Worm (Caenorhabditis elegans) whole organism, young adult: ENCODE results near the gene F46F3.3.

Experiments used
- B0035.1 ChIP-seq: sonication (generic microtip); optimal IDR thresholded peaks from 2 replicates; lab custom pipeline; 2016; ENCODE audit warnings: missing genetic modification characterization, mild to moderate bottlenecking, missing compliant biosample characterization, missing genotype, missing genetic modification reagents
- B0336.3 ChIP-seq: fragments of 200-800 bp; sonication (Bioruptor generic); IDR thresholded peaks from 2 replicates; pipeline ENCODE4 v1.3.6; 2022; ENCODE audit warnings: missing genetic modification characterization, missing compliant biosample characterization
- F22D6.2 ChIP-seq: sonication (generic microtip); optimal IDR thresholded peaks from 2 replicates; lab custom pipeline; 2016; ENCODE audit warnings: mild to moderate bottlenecking, missing genetic modification characterization, missing compliant biosample characterization
- F33H1.4 ChIP-seq: fragments of 200-800 bp; sonication (Bioruptor generic); IDR thresholded peaks from 2 replicates; pipeline ENCODE4 v1.3.6; 2022; ENCODE audit warnings: missing genetic modification reagents, missing genetic modification characterization, missing compliant biosample characterization
- F39B2.1 ChIP-seq: fragments of 200-800 bp; sonication (Bioruptor generic); IDR thresholded peaks from 2 replicates; pipeline ENCODE4 v1.3.6; 2022; ENCODE audit warnings: missing genetic modification reagents, missing genetic modification characterization, missing compliant biosample characterization
- F57A8.1 ChIP-seq: fragments of 200-800 bp; sonication (Bioruptor generic); optimal IDR thresholded peaks from 2 replicates; lab custom pipeline; 2018; ENCODE audit warnings: mild to moderate bottlenecking, missing genetic modification characterization, moderate library complexity, missing compliant biosample characterization
- K11D2.4 ChIP-seq: fragments of 200-800 bp; sonication (Bioruptor generic); IDR thresholded peaks from 2 replicates; pipeline ENCODE4 v1.3.6; 2022; ENCODE audit warnings: missing genetic modification reagents, missing genetic modification characterization, missing compliant biosample characterization
- Y53F4B.3 ChIP-seq: fragments of 200-800 bp; sonication (Bioruptor generic); IDR thresholded peaks from 2 replicates; pipeline ENCODE4 v1.3.6; 2022; ENCODE audit warnings: missing genetic modification reagents, missing genetic modification characterization, missing compliant biosample characterization
- Y56A3A.18 ChIP-seq: fragments of 200-800 bp; sonication (Bioruptor generic); IDR thresholded peaks from 2 replicates; pipeline ENCODE4 v1.3.6; 2022; ENCODE audit warnings: missing genetic modification reagents, missing genetic modification characterization, missing compliant biosample characterization
- ZK185.1 ChIP-seq: sonication (generic microtip); optimal IDR thresholded peaks from 2 replicates; lab custom pipeline; 2016; ENCODE audit warnings: mild to moderate bottlenecking, missing genetic modification characterization, missing compliant biosample characterization; ENCODE audit not compliant: poor library complexity, severe bottlenecking
- akir-1 ChIP-seq: fragments of 200-800 bp; sonication (Bioruptor generic); optimal IDR thresholded peaks from 2 replicates; lab custom pipeline; 2018; ENCODE audit warnings: mild to moderate bottlenecking, missing genetic modification characterization, moderate library complexity, missing compliant biosample characterization
- aptf-3 ChIP-seq: fragments of 200-800 bp; sonication (Bioruptor generic); IDR thresholded peaks from 2 replicates; pipeline ENCODE4 v1.3.6; 2022; ENCODE audit warnings: missing genetic modification characterization, missing compliant biosample characterization
- attf-3 ChIP-seq: fragments of 200-800 bp; sonication (Bioruptor generic); conservative IDR thresholded peaks from 2 replicates; pipeline ENCODE4 v1.3.6; 2022; ENCODE audit warnings: missing genetic modification reagents, missing genetic modification characterization, missing compliant biosample characterization
- bed-2 ChIP-seq: fragments of 200-800 bp; sonication (Bioruptor generic); IDR thresholded peaks from 2 replicates; pipeline ENCODE4 v1.3.6; 2022; ENCODE audit warnings: missing genetic modification reagents, missing genetic modification characterization, missing compliant biosample characterization
- cebp-1 ChIP-seq, 2 experiments: fragments of 200-800 bp in 1 of 2; sonication (Bioruptor generic) in 1 of 2; sonication (generic microtip) in 1 of 2; IDR thresholded peaks in 1 of 2; optimal IDR thresholded peaks in 1 of 2; 2 replicates each; pipeline versions ENCODE4 v1.3.6 to Lab custom; 2017 to 2022; ENCODE audit warnings: missing compliant biosample characterization in 2 of 2, missing genetic modification characterization in 2 of 2, mild to moderate bottlenecking in 1 of 2, missing genetic modification reagents in 1 of 2, moderate library complexity in 1 of 2
- ceh-100 ChIP-seq: fragments of 200-800 bp; sonication (Bioruptor generic); IDR thresholded peaks from 2 replicates; pipeline ENCODE4 v1.3.6; 2022; ENCODE audit warnings: missing genetic modification reagents, missing genetic modification characterization, missing compliant biosample characterization
- ceh-91 ChIP-seq: fragments of 200-800 bp; sonication (Bioruptor generic); IDR thresholded peaks from 2 replicates; pipeline ENCODE4 v1.3.6; 2022; ENCODE audit warnings: missing genetic modification reagents, missing genetic modification characterization, missing compliant biosample characterization
- chd-7 ChIP-seq: sonication (generic microtip); optimal IDR thresholded peaks from 2 replicates; lab custom pipeline; 2016; ENCODE audit warnings: mild to moderate bottlenecking, missing genetic modification characterization, moderate library complexity, missing compliant biosample characterization
- die-1 ChIP-seq: sonication (generic microtip); optimal IDR thresholded peaks from 2 replicates; lab custom pipeline; 2016; ENCODE audit warnings: missing genotype, mild to moderate bottlenecking, missing genetic modification characterization, missing compliant biosample characterization
- ets-4 ChIP-seq: fragments of 200-800 bp; sonication (Bioruptor generic); optimal IDR thresholded peaks from 2 replicates; lab custom pipeline; 2018; ENCODE audit warnings: mild to moderate bottlenecking, missing genetic modification characterization, missing compliant biosample characterization
- fkh-3 ChIP-seq: sonication (generic microtip); optimal IDR thresholded peaks from 2 replicates; lab custom pipeline; 2016; ENCODE audit warnings: mild to moderate bottlenecking, missing genetic modification characterization, missing compliant biosample characterization
- hlh-26 ChIP-seq: fragments of 200-800 bp; sonication (Bioruptor generic); conservative IDR thresholded peaks from 2 replicates; pipeline ENCODE4 v1.3.6; 2022; ENCODE audit warnings: missing genetic modification reagents, missing genetic modification characterization, missing compliant biosample characterization
- hmg-1.2 ChIP-seq: fragments of 200-800 bp; sonication (Bioruptor generic); IDR thresholded peaks from 2 replicates; pipeline ENCODE4 v1.3.6; 2022; ENCODE audit warnings: missing genetic modification reagents, missing genetic modification characterization, missing compliant biosample characterization
- hrde-1 ChIP-seq: sonication (generic microtip); optimal IDR thresholded peaks from 2 replicates; lab custom pipeline; 2016; ENCODE audit warnings: missing genetic modification characterization, mild to moderate bottlenecking, missing compliant biosample characterization, moderate library complexity, missing genotype, missing genetic modification reagents, borderline replicate concordance
- lir-1 ChIP-seq: fragments of 200-800 bp; sonication (Bioruptor generic); conservative IDR thresholded peaks from 2 replicates; pipeline ENCODE4 v1.3.6; 2022; ENCODE audit warnings: missing genetic modification reagents, missing genetic modification characterization, missing compliant biosample characterization
- lsy-27 ChIP-seq: sonication (generic microtip); optimal IDR thresholded peaks from 2 replicates; lab custom pipeline; 2017; ENCODE audit warnings: missing genetic modification characterization, mild to moderate bottlenecking, missing compliant biosample characterization, antibody characterized with exemption, missing genotype, borderline replicate concordance; ENCODE audit not compliant: insufficient read depth
- madf-3 ChIP-seq: fragments of 200-800 bp; sonication (Bioruptor generic); IDR thresholded peaks from 2 replicates; pipeline ENCODE4 v1.3.6; 2022; ENCODE audit warnings: missing genetic modification reagents, missing genetic modification characterization, missing compliant biosample characterization
- mel-28 ChIP-seq: sonication (generic microtip); optimal IDR thresholded peaks from 2 replicates; lab custom pipeline; 2016; ENCODE audit warnings: borderline replicate concordance, mild to moderate bottlenecking, missing genetic modification characterization, missing compliant biosample characterization
- nhr-80 ChIP-seq: sonication (generic microtip); optimal IDR thresholded peaks from 2 replicates; lab custom pipeline; 2016; ENCODE audit warnings: missing genetic modification characterization, missing compliant biosample characterization
- pha-4 ChIP-seq: fragments of 150-350 bp; sonication (generic microtip); optimal IDR thresholded peaks from 2 replicates; lab custom pipeline; 2014; ENCODE audit warnings: missing biosample characterization, missing genetic modification reagents, missing genetic modification characterization
- sea-2 ChIP-seq: fragments of 200-800 bp; sonication (Bioruptor generic); IDR thresholded peaks from 2 replicates; pipeline ENCODE4 v1.3.6; 2022; ENCODE audit warnings: missing genetic modification characterization, missing compliant biosample characterization
- snpc-1.3 ChIP-seq: sonication (generic microtip); optimal IDR thresholded peaks from 2 replicates; lab custom pipeline; 2017; ENCODE audit warnings: missing genetic modification characterization, mild to moderate bottlenecking, missing compliant biosample characterization, antibody characterized with exemption, moderate library complexity, missing genotype, missing genetic modification reagents; ENCODE audit not compliant: insufficient read depth
- snpc-3.4 ChIP-seq: sonication (generic microtip); optimal IDR thresholded peaks from 2 replicates; lab custom pipeline; 2017; ENCODE audit warnings: missing genetic modification characterization, mild to moderate bottlenecking, missing compliant biosample characterization, antibody characterized with exemption, moderate library complexity, missing genotype, missing genetic modification reagents
- sptf-2 ChIP-seq: fragments of 200-800 bp; sonication (Bioruptor generic); optimal IDR thresholded peaks from 2 replicates; lab custom pipeline; 2018; ENCODE audit warnings: mild to moderate bottlenecking, missing genetic modification characterization, missing compliant biosample characterization
- xnd-1 ChIP-seq: sonication (generic microtip); optimal IDR thresholded peaks from 2 replicates; lab custom pipeline; 2016; ENCODE audit warnings: missing genotype, missing genetic modification reagents, missing genetic modification characterization, missing compliant biosample characterization
- ztf-25 ChIP-seq: fragments of 200-800 bp; sonication (Bioruptor generic); IDR thresholded peaks from 2 replicates; pipeline ENCODE4 v1.3.6; 2022; ENCODE audit warnings: missing genetic modification reagents, missing genetic modification characterization, missing compliant biosample characterization
- ztf-28 ChIP-seq: fragments of 200-800 bp; sonication (Bioruptor generic); IDR thresholded peaks from 2 replicates; pipeline ENCODE4 v1.3.6; 2022; ENCODE audit warnings: missing genetic modification reagents, missing genetic modification characterization, missing compliant biosample characterization

The F46F3.3 gene

ce11 chrV:11644166-11644565 lies 23.1 kb upstream of the F46F3.3 start, which contains the start of gene bir-1 (continued):
- TF ChIP-seq aptf-3 (GFP tag; lab: Robert Waterston, UW) (no peak), hlh-26 (GFP tag; lab: Robert Waterston, UW) (no peak), F22D6.2 (tag; lab: Kevin White, UChicago) (no peak), F57A8.1 (GFP tag; lab: Kevin White, UChicago) (no peak), chd-7 (tag; lab: Kevin White, UChicago) (no peak)

- no peak for TF ChIP-seq K11D2.4 (GFP tag; lab: Robert Waterston, UW)
- TF ChIP-seq attf-3 (GFP tag; lab: Robert Waterston, UW), result no peak
- no peak for TF ChIP-seq fkh-3
- no peak for TF ChIP-seq akir-1 (GFP tag; lab: Kevin White, UChicago)
- TF ChIP-seq bed-2 (GFP tag; lab: Robert Waterston, UW), result no peak
- TF ChIP-seq chd-7 (tag; lab: Kevin White, UChicago), result no peak
- no peak for TF ChIP-seq mel-28 (tag; lab: Kevin White, UChicago)
- TF ChIP-seq, all 124 proteins: peak for 0
These were observed 22.0 kb upstream of the F46F3.3 start, which contains the start of gene skp-1 for ce11 chrV:11645244-11645643. TSS of gene skp-1 (plus strand) at chrV:11645481.

ce11 chrV:11647821-11648220 lies 19.5 kb upstream of the F46F3.3 start:
- TF ChIP-seq ceh-91 (GFP tag; lab: Robert Waterston, UW) (no peak), lir-1 (GFP tag; lab: Robert Waterston, UW) (no peak), pha-4 (tag; lab: Kevin White, UChicago) (no peak), ztf-28 (GFP tag; lab: Robert Waterston, UW) (no peak), hrde-1 (tag; lab: Kevin White, UChicago) (no peak), Y56A3A.18 (GFP tag; lab: Robert Waterston, UW) (no peak), lsy-27 (tag; lab: Kevin White, UChicago) (no peak), snpc-3.4 (tag; lab: Kevin White, UChicago) (no peak), F33H1.4 (GFP tag; lab: Robert Waterston, UW) (no peak), snpc-1.3 (tag; lab: Kevin White, UChicago) (no peak), madf-3 (GFP tag; lab: Robert Waterston, UW) (no peak), F39B2.1 (GFP tag; lab: Robert Waterston, UW) (no peak), B0336.3 (GFP tag; lab: Robert Waterston, UW) (no peak), Y53F4B.3 (GFP tag; lab: Robert Waterston, UW) (no peak), ztf-25 (GFP tag; lab: Robert Waterston, UW) (no peak), die-1 (tag; lab: Kevin White, UChicago) (no peak), xnd-1 (no peak), sptf-2 (GFP tag; lab: Kevin White, UChicago) (no peak), ZK185.1 (tag; lab: Kevin White, UChicago) (no peak)

ce11 chrV:11648435-11648834 lies 18.8 kb upstream of the F46F3.3 start:
- TF ChIP-seq lsy-27 (tag; lab: Kevin White, UChicago), result no peak
- no peak for TF ChIP-seq ceh-100 (GFP tag; lab: Robert Waterston, UW)
- TF ChIP-seq nhr-80 (tag; lab: Kevin White, UChicago), result peak; percentile 47
- no peak for TF ChIP-seq ceh-91 (GFP tag; lab: Robert Waterston, UW)
- TF ChIP-seq hmg-1.2 (GFP tag; lab: Robert Waterston, UW), result no peak
- no peak for TF ChIP-seq sea-2 (GFP tag; lab: Robert Waterston, UW)
- peak; percentile 88 for TF ChIP-seq cebp-1 (GFP tag; IDR thresholded peaks at IDR 0.05; lab: Robert Waterston, UW)
- peak; percentile 87 for TF ChIP-seq cebp-1 (tag; optimal IDR thresholded peaks at IDR 0.05; lab: Kevin White, UChicago)
- TF ChIP-seq B0035.1 (tag; lab: Kevin White, UChicago), result no peak
- no peak for TF ChIP-seq ets-4 (GFP tag; lab: Kevin White, UChicago)
